Worm (Caenorhabditis elegans): ENCODE data around the gene T28A11.18.

DNA sequence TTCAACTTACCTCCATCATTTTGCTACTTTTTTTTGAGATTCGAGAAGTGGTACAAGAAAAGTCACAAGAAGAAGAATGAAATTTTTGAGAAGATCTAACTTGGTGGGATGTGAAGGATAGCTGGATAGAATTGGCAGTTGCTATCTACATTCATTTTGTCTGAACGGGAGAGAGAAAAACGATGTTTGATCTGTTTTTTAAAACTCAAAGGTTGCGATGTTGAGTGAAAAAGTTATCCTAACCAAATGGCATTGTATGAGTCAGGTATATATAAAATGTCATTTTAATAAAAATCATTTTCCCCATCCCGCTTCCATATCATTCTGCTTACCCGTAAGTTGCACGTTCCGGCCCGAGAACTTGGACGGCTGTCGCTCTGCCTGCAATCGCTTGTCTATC lies 21.4 kb upstream of the T28A11.18 start, which contains the start of gene F35F10.6:
- TF ChIP-seq nfya-1 (tag; optimal IDR thresholded peaks at IDR 0.05; ENCODE audit: borderline replicate concordance, insufficient read depth) (no peak), akir-1 (GFP tag; optimal IDR thresholded peaks at IDR 0.05) (no peak), lin-26 (GFP tag; IDR thresholded peaks at IDR 0.05) (no peak)

All from whole organism, young adult.